Worm (Caenorhabditis elegans): ENCODE results near the gene F58F12.4.

The F58F12.4 gene

ce11 chrII:6419163-6419562 lies 32.6 kb downstream of the F58F12.4 start:
- no peak for TF ChIP-seq W03F9.2 (tag; optimal IDR thresholded peaks at IDR 0.05)
- no peak for TF ChIP-seq dao-5 (tag; optimal IDR thresholded peaks at IDR 0.05)
- no peak for TF ChIP-seq him-1 (tag; optimal IDR thresholded peaks at IDR 0.05)

ce11 chrII:6422812-6423211 lies 36.2 kb downstream of the F58F12.4 start, which contains the start of gene K03H9.3:
TSS of gene K03H9.3 (plus strand) at chrII:6423112.
- no peak for TF ChIP-seq W03F9.2 (tag; optimal IDR thresholded peaks at IDR 0.05)

ce11 chrII:6425993-6426392 lies 39.4 kb downstream of the F58F12.4 start, which contains the start of gene col-75:
TSS of gene col-75 (plus strand) at chrII:6426293.
- TF ChIP-seq him-1 (tag; optimal IDR thresholded peaks at IDR 0.05) (no peak), W03F9.2 (tag; optimal IDR thresholded peaks at IDR 0.05) (no peak), dao-5 (tag; optimal IDR thresholded peaks at IDR 0.05) (no peak)

- TF ChIP-seq him-1 (tag; optimal IDR thresholded peaks at IDR 0.05) (no peak), W03F9.2 (tag; optimal IDR thresholded peaks at IDR 0.05) (no peak), dao-5 (tag; optimal IDR thresholded peaks at IDR 0.05) (no peak)
Observed at ce11 chrII:6436845-6437244, 50.3 kb downstream of the F58F12.4 start.

Measured in whole organism, L4/young adult.